Worm (Caenorhabditis elegans) whole organism, late embryonic: ENCODE results near the gene B0238.9.

ENCODE experiments used
- F13H6.1 ChIP-seq: sonication (generic microtip); optimal IDR thresholded peaks from 2 replicates; lab custom pipeline; 2016; ENCODE audit warnings: missing genetic modification characterization, missing compliant biosample characterization
- ceh-9 ChIP-seq: sonication (generic microtip); optimal IDR thresholded peaks from 2 replicates; lab custom pipeline; 2016; ENCODE audit warnings: mild to moderate bottlenecking, missing genetic modification characterization, inconsistent platforms, missing compliant biosample characterization
- elt-2 ChIP-seq: sonication (generic microtip); optimal IDR thresholded peaks from 2 replicates; lab custom pipeline; 2016; ENCODE audit warnings: missing genetic modification reagents, missing genetic modification characterization, missing compliant biosample characterization
- fax-1 ChIP-seq: sonication (generic microtip); optimal IDR thresholded peaks from 2 replicates; lab custom pipeline; 2016; ENCODE audit warnings: missing genotype, missing genetic modification characterization, missing compliant biosample characterization
- nhr-11 ChIP-seq: fragments of 150-350 bp; optimal IDR thresholded peaks from 2 replicates; lab custom pipeline; 2014; ENCODE audit warnings: missing biosample characterization, missing genetic modification characterization
- pqm-1 ChIP-seq: sonication (generic microtip); optimal IDR thresholded peaks from 2 replicates; lab custom pipeline; 2016; ENCODE audit warnings: missing genetic modification characterization, missing compliant biosample characterization

DNA sequence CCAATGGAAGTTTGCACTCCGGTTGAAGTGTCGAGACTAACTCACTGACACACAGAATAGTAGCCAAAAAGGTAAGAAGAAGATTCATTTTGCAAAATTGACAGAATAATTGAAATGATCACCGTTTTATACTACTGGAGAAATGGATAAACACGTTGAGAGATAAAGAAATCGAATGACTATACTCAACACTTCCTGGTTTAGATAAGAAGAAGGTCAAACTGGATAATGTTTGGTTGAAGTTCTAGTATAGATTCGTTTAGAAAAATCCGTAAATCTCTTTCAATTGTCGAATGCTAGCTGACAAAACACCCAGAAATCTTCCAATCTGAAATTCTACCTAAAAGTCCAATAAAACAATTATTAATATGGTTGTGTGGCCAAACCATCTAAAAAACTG lies 9.4 kb upstream of the B0238.9 start, which contains the start of gene Y49G5A.1:
- TF ChIP-seq ceh-9 (tag; lab: Kevin White, UChicago) (no peak), nhr-11 (tag; lab: Kevin White, UChicago) (no peak), elt-2 (no peak), F13H6.1 (tag; lab: Kevin White, UChicago) (no peak), fax-1 (tag; lab: Kevin White, UChicago) (no peak), pqm-1 (tag; lab: Kevin White, UChicago) (no peak)
